Fruit fly (Drosophila melanogaster): Measurements from ENCODE around the gene CG43880.

CG43880 gene

dm6 chr3L:7946222-7946621, at the start of gene CG43880:
TSS of gene CG43880 (minus strand) at chr3L:7946322.
- TF ChIP-seq h (optimal IDR thresholded peaks at IDR 0.05): no peak
- TF ChIP-seq insv (optimal IDR thresholded peaks at IDR 0.05): no peak
- TF ChIP-seq ttk (optimal IDR thresholded peaks at IDR 0.05): no peak
- no peak for TF ChIP-seq Sin3A (optimal IDR thresholded peaks at IDR 0.05)
- no peak for TF ChIP-seq Myc (optimal IDR thresholded peaks at IDR 0.05)
- TF ChIP-seq psq (optimal IDR thresholded peaks at IDR 0.05): no peak

dm6 chr3L:7993570-7994319, 47.6 kb upstream of the CG43880 start:
- TF ChIP-seq Sin3A (optimal IDR thresholded peaks at IDR 0.05) (no peak), ttk (optimal IDR thresholded peaks at IDR 0.05) (no peak), h (optimal IDR thresholded peaks at IDR 0.05) (no peak), Myc (optimal IDR thresholded peaks at IDR 0.05) (no peak)

- TF ChIP-seq Sin3A (optimal IDR thresholded peaks at IDR 0.05) (no peak), Myc (optimal IDR thresholded peaks at IDR 0.05) (no peak), psq (optimal IDR thresholded peaks at IDR 0.05) (no peak), insv (optimal IDR thresholded peaks at IDR 0.05) (no peak), ttk (optimal IDR thresholded peaks at IDR 0.05) (no peak)
These were observed 46.7 kb upstream of the CG43880 start for dm6 chr3L:7992854-7993253.

DNA sequence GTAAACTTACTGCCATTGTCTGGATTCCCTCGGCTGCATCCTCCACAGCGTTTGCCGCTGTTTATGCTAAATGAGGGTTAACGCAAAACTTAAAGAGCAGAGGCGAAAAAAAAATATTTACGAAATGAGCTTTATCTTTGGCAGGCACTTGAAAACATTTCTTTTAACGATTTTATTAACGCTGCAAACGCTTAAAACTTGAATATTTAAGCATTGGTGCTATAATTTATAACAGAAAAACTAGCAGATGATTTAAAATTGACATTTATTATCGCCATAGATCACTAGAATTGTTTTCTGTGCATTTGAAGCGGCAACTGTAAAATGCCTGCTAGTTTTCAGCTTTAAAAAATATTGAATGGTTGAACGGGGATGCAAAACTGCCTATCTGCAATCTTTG, 44.1 kb upstream of the CG43880 start:
- TF ChIP-seq Sin3A (optimal IDR thresholded peaks at IDR 0.05) (no peak), ttk (optimal IDR thresholded peaks at IDR 0.05) (no peak), insv (optimal IDR thresholded peaks at IDR 0.05) (no peak), h (optimal IDR thresholded peaks at IDR 0.05) (no peak), psq (optimal IDR thresholded peaks at IDR 0.05) (no peak), Myc (optimal IDR thresholded peaks at IDR 0.05) (no peak)

DNA sequence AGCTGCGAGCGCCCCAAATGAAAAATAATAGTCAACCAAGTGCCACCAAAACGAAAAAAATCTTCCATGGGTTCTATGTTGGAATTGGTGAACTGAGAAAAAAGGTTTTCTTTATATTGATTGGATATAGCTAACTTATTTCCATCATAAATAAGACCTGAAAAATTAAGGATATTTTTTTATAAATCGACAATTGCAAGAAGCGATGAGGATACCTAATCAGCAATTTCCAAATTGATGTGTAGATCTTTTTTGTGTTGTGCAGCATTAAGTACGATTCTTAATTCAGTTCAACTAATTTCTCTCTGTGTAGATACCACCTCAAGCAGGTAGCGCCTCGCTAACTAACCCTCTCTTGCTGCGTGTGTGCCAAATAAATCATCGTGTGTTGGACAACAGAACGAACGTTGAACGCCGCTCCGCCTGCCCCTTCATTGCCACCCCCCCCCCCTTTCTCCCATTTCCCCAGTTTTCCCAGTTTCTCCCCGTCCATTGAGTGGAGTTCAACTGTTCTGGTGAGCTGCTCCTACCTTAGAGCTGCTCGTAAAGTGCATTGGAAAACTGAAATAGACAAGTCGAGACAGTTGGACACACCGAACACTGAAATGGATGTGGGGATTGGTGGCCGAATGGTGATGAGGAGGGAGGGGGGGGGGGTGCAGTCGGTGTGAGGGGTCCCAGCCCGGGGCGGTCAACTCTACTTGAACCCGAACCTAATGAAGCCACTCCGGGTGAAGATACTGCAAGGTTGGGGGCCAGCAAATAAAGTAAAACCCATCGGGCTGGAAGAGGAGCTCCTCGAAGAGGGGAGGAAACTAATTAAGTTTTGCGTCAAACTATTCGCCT, 42.9 kb upstream of the CG43880 start:
- TF ChIP-seq ttk (optimal IDR thresholded peaks at IDR 0.05): no peak

- TF ChIP-seq insv (optimal IDR thresholded peaks at IDR 0.05) (no peak), Sin3A (optimal IDR thresholded peaks at IDR 0.05) (no peak), Myc (optimal IDR thresholded peaks at IDR 0.05) (no peak), psq (optimal IDR thresholded peaks at IDR 0.05) (no peak), ttk (optimal IDR thresholded peaks at IDR 0.05) (no peak), h (optimal IDR thresholded peaks at IDR 0.05) (no peak)
These were observed 42.3 kb upstream of the CG43880 start for dm6 chr3L:7988401-7988800.

- TF ChIP-seq h (optimal IDR thresholded peaks at IDR 0.05): no peak
- TF ChIP-seq Sin3A (optimal IDR thresholded peaks at IDR 0.05): no peak
- TF ChIP-seq Myc (optimal IDR thresholded peaks at IDR 0.05): no peak
These were observed 38.6 kb upstream of the CG43880 start for dm6 chr3L:7984623-7985237.

- TF ChIP-seq Myc (optimal IDR thresholded peaks at IDR 0.05) (no peak), h (optimal IDR thresholded peaks at IDR 0.05) (no peak), Sin3A (optimal IDR thresholded peaks at IDR 0.05) (no peak), psq (optimal IDR thresholded peaks at IDR 0.05) (no peak), insv (optimal IDR thresholded peaks at IDR 0.05) (no peak), ttk (optimal IDR thresholded peaks at IDR 0.05) (no peak)
These were observed 37.6 kb upstream of the CG43880 start for dm6 chr3L:7983602-7984223.

- TF ChIP-seq ttk (optimal IDR thresholded peaks at IDR 0.05) (no peak), insv (optimal IDR thresholded peaks at IDR 0.05) (no peak), h (optimal IDR thresholded peaks at IDR 0.05) (no peak), psq (optimal IDR thresholded peaks at IDR 0.05) (no peak), Myc (optimal IDR thresholded peaks at IDR 0.05) (no peak), Sin3A (optimal IDR thresholded peaks at IDR 0.05) (no peak)
These were observed 35.8 kb upstream of the CG43880 start for dm6 chr3L:7981956-7982355.

DNA sequence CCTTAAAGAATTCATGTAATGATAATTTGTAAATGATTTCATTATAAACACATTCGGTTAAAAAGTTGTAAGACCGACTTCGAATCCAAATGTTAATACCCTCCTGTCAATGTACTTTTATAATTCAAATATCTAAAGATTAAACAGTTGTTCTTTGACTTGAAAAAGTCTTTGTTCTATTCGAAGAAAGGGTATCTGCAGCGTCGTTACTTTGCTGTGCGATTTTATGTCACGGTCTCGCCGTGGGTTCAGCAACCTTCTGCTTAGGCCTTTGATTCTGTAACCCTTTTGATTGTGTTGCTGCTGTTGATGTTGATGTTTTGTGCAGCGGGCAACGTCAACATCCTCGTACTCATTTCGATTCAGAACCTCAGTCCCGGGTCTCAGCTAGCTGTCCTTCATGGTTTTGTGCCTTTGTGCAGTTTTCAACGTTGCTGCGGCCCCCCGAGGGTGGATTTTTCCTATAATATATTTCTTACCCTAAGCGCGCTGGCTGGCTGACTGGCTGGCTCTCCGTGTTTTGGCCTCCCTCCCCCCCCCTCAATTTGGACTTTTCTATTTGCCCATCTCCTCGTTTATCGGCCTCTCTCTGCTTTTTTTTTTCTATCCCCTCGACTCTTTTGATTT, 35.2 kb upstream of the CG43880 start:
- no peak for TF ChIP-seq insv (optimal IDR thresholded peaks at IDR 0.05)
- no peak for TF ChIP-seq h (optimal IDR thresholded peaks at IDR 0.05)
- no peak for TF ChIP-seq ttk (optimal IDR thresholded peaks at IDR 0.05)
- no peak for TF ChIP-seq Sin3A (optimal IDR thresholded peaks at IDR 0.05)
- no peak for TF ChIP-seq Myc (optimal IDR thresholded peaks at IDR 0.05)
- no peak for TF ChIP-seq psq (optimal IDR thresholded peaks at IDR 0.05)

DNA sequence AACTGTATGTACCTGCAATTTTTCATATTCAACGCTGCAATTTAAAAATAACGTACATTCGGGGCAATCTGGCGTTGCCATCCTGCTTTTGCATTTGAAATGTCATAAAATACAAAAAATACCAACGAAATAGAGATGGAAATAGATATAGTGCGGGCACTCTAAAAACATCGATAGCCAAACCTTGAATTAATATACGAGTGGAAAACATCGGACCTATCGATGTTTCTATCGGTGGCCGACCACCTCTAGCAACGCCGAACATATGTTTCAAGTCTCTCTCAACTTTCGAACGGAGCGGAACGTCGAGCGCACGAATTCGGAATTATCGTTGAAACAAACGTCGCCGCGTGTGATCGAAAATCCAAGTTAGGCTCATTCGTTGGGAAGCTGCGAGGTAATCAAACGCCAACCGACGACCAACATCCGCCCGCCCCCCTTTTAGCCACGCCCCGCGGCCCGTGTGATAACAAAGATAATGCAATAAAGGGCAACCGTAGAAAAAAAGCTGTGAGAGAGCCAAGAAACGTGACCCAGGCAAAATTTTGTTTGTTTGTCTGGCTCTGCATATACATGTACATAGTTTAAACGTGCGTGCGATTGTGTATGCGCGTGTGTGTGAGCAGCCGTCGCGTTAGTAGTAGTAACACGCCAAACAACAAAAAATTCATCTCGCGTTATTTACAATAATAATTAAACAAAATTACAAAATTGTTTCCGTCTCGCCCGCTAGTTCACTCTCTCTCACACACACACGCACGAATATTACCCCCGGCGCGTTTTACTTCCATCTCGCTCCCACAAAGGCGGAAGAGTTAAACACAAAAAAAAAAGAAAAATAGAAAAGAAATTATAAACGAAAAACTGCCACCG, 32.9 kb upstream of the CG43880 start, which contains the start of gene nmo:
Gene nmo (plus strand): TSS at position 270 of the 873 bp plus-strand sequence.
- TF ChIP-seq insv (optimal IDR thresholded peaks at IDR 0.05): no peak
- TF ChIP-seq Sin3A (optimal IDR thresholded peaks at IDR 0.05): no peak
- no peak for TF ChIP-seq h (optimal IDR thresholded peaks at IDR 0.05)
- TF ChIP-seq ttk (optimal IDR thresholded peaks at IDR 0.05): no peak
- no peak for TF ChIP-seq Myc (optimal IDR thresholded peaks at IDR 0.05)
- TF ChIP-seq psq (optimal IDR thresholded peaks at IDR 0.05): no peak
